Worm (Caenorhabditis elegans): Measurements from ENCODE around the gene R03H10.6.

DNA sequence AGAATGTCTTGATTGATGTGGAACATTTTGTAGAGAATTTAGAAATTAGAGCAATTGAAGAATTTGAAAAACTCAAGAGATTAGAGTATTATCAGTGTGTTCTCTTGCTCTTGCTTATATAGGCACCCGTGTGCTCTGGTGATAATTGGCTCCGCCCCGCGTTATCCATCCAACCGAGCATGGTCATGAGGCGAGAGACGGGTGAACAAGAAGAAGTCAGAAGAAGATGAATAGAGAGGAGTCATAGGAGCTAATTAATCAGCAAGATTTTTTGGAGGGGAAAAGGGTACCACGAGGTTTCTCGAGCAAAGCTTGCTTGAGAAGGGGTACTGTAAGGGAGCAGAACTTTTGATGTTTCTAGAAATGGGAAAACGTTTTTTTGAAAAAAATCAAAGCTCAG lies 15.5 kb downstream of the R03H10.6 start:
- no peak for TF ChIP-seq let-526 (GFP tag; IDR thresholded peaks at IDR 0.05)
- no peak for TF ChIP-seq F37B4.10 (GFP tag; IDR thresholded peaks at IDR 0.05)
- TF ChIP-seq unc-130 (GFP tag; optimal IDR thresholded peaks at IDR 0.05) = no peak
- no peak for TF ChIP-seq lin-35 (GFP tag; optimal IDR thresholded peaks at IDR 0.05)
- TF ChIP-seq F23B12.7 (tag; optimal IDR thresholded peaks at IDR 0.05; ENCODE audit: insufficient read depth) = no peak
- TF ChIP-seq snpc-4 (GFP tag; optimal IDR thresholded peaks at IDR 0.05) = no peak
- no peak for TF ChIP-seq snpc-4 (tag; optimal IDR thresholded peaks at IDR 0.05)
- TF ChIP-seq chd-7 (tag; optimal IDR thresholded peaks at IDR 0.05) = no peak
- no peak for TF ChIP-seq ama-1 (optimal IDR thresholded peaks at IDR 0.05)
- TF ChIP-seq ama-1 (GFP tag; optimal IDR thresholded peaks at IDR 0.05) = no peak
- no peak for TF ChIP-seq F33H1.4 (GFP tag; IDR thresholded peaks at IDR 0.05)
- no peak for TF ChIP-seq pha-4 (tag; optimal IDR thresholded peaks at IDR 0.05)
- TF ChIP-seq ccch-3 (GFP tag; optimal IDR thresholded peaks at IDR 0.05) = no peak
